Worm (Caenorhabditis elegans): ENCODE measurements around the gene puf-11.

DNA sequence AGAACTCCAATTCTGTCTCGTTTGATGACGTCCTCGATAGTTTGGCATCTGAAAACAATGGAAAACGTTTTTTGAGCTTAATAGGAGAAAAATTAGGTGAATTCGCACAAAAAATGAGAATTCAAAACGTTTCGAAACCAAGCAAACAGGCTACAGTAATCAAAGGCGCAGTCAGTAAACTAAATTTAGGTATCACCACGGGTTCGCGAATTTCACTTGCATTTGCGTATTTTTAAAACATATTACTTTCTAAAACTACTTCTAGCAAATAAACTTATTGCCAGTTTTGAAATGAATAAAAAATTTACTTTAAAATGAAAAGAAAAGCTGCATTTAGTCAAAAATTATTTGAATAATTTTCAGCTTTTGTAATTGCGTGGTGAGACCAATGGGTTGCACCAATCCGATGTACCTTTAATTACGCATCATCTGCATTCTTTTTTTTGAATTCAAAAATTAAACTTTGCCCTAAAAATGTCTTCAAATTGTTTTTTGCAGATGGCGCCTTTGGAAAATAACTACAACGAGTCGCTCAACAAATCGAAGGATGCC, 2.3 kb upstream of the puf-11 start, which contains the start of the genes Y73B6BL.23 and htp-2:
- TF ChIP-seq ama-1 (optimal IDR thresholded peaks at IDR 0.05), result no peak
- no peak for TF ChIP-seq tbx-11 (GFP tag; IDR thresholded peaks at IDR 0.05)
